Fruit fly (Drosophila melanogaster) whole organism, adult: ENCODE data around the gene pont.

ENCODE experiments used
- CG14711 ChIP-seq: fragments of 200-800 bp; sonication (Bioruptor generic); optimal IDR thresholded peaks from 2 replicates; lab custom pipeline; 2018; ENCODE audit warnings: missing biosample characterization, mild to moderate bottlenecking, missing genetic modification characterization, moderate library complexity
- Mnt ChIP-seq: fragments of 200-800 bp; sonication (Bioruptor generic); optimal IDR thresholded peaks from 2 replicates; lab custom pipeline; 2016; ENCODE audit warnings: missing biosample characterization, mild to moderate bottlenecking, missing genetic modification characterization

- TF ChIP-seq Mnt (GFP tag; lab: Kevin White, UChicago) (no peak), CG14711 (tag; lab: Kevin White, UChicago) (no peak)
These were observed 12.9 kb downstream of the pont start for dm6 chr3R:10274829-10275228.
